Worm (Caenorhabditis elegans): ENCODE measurements around the gene scl-25.

DNA sequence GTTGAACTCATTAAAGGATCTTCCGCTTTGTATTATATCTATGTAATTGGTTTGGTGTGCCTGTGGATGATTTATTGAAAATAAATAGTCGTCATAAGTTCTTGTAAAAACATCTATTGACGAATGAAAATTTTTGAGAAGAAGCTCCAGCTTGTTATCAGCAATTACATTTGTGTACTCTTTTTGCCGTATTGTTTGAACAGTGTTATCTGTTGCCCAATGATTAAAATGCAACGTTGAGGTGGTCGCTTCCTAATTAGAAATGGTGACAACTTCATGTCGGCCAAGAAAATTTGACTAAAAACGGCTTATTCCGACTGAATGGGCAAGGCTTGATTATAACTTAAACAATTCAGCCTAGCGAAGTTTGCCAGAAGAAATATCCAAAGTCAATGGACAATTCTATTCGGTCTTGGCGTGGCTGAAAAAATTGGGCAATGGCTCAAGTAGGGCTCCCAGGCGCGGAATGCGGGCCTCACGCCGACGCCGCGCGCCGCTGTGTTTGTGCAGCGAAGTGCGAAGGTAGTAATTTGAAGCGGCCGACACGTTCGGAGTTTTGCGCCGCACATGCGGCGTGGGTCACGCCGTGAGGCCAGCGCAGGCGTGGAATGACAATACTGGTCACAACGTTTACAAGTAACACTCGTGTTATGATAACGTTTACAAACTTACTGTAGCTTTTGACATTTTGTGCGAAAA lies 15.2 kb downstream of the scl-25 start:
- TF ChIP-seq nhr-12 (tag; optimal IDR thresholded peaks at IDR 0.05), result no peak
- TF ChIP-seq unc-62 (GFP tag; optimal IDR thresholded peaks at IDR 0.05), result no peak
- no peak for TF ChIP-seq mdl-1 (tag; optimal IDR thresholded peaks at IDR 0.05)
- no peak for TF ChIP-seq F13H6.1 (tag; optimal IDR thresholded peaks at IDR 0.05)
- no peak for TF ChIP-seq nhr-6 (tag; optimal IDR thresholded peaks at IDR 0.05)
